Worm (Caenorhabditis elegans) whole organism, midembryonic: ENCODE data around the gene srbc-40.

Source experiments
- T22C8.4 ChIP-seq: fragments of 200-800 bp; sonication (Bioruptor generic); IDR thresholded peaks from 2 replicates; pipeline ENCODE4 v1.3.6; 2022; ENCODE audit warnings: missing genetic modification characterization, missing compliant biosample characterization
- cog-1 ChIP-seq: sonication (generic microtip); optimal IDR thresholded peaks from 2 replicates; lab custom pipeline; 2016; ENCODE audit warnings: missing genetic modification characterization, missing compliant biosample characterization
- med-1 ChIP-seq: sonication (generic microtip); optimal IDR thresholded peaks from 2 replicates; lab custom pipeline; 2017; ENCODE audit warnings: missing genetic modification characterization, mild to moderate bottlenecking, missing compliant biosample characterization, antibody characterized with exemption, missing genetic modification reagents; ENCODE audit not compliant: insufficient read depth
- ztf-29 ChIP-seq: fragments of 200-800 bp; sonication (Bioruptor generic); IDR thresholded peaks from 2 replicates; pipeline ENCODE4 v1.3.6; 2022; ENCODE audit warnings: missing genetic modification reagents, missing genetic modification characterization, missing compliant biosample characterization

DNA sequence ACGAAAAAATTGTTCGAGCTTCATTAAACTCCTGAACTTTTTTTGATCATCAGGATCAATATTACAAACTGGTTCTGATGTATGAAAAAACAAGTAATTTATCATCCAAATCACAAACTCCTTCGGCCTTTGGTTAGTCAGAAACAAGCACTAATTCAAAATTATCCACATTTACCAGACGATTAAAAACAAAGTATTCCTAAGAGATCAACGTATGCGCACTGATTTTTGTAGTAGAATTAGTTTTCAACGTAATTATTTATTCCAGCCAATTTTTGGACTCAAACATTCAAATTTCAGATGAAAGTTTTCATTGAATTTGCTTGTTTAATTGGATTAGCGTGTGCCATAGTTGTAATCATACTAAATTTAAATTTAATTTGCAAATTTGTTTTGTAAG, 12.7 kb downstream of the srbc-40 start, which contains the start of gene srbc-38:
- TF ChIP-seq cog-1 (tag; lab: Kevin White, UChicago): no peak
- no peak for TF ChIP-seq T22C8.4 (GFP tag; lab: Robert Waterston, UW)
- TF ChIP-seq med-1 (GFP tag; lab: Kevin White, UChicago): no peak
- no peak for TF ChIP-seq ztf-29 (GFP tag; lab: Robert Waterston, UW)
